Fruit fly (Drosophila melanogaster): ENCODE measurements around the gene CG9747.

- no peak for TF ChIP-seq usp (GFP tag; optimal IDR thresholded peaks at IDR 0.05)
- no peak for TF ChIP-seq CG8478 (optimal IDR thresholded peaks at IDR 0.05)
- no peak for TF ChIP-seq psq (optimal IDR thresholded peaks at IDR 0.05)
- no peak for TF ChIP-seq pan (optimal IDR thresholded peaks at IDR 0.05)
- TF ChIP-seq Dll (optimal IDR thresholded peaks at IDR 0.05) = no peak
These were observed 13.1 kb upstream of the CG9747 start for dm6 chr3R:30204004-30204603.

Data from whole organism.